Fruit fly (Drosophila melanogaster) whole organism, wandering third instar larva: Measurements from ENCODE around the gene IP3K2.

ENCODE experiments used
- dl ChIP-seq, 2 experiments: fragments of 175-275, 200-275 bp in 1 of 2; fragments of 200-275 bp in 1 of 2; sonication (Bioruptor generic); optimal IDR thresholded peaks; lab custom pipeline; 2018; ENCODE audit warnings: mild to moderate bottlenecking in 2 of 2, missing biosample characterization in 2 of 2, missing genetic modification characterization in 2 of 2, moderate library complexity in 2 of 2; ENCODE audit not compliant: partially characterized antibody in 2 of 2, insufficient read depth in 1 of 2

The IP3K2 gene

DNA sequence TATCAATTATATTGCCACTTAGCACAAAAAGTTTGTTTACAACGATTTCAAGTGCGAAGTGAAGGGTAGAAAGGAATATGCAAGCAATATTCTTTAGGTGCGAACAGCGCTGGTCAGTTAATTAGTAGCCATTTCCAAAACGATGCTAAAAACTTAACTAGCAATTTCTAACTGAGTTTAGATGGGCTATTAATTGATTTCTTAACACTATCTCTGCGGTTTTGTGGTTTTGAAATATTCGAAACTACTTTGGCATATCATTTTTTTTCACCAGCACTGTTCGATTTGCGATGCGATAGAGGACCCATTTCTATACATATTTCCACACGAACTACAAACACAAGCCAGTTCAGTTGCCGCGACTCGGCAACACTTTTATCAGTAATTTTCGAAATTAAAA lies 73.1 kb downstream of the IP3K2 start (continued):
- TF ChIP-seq dl (GFP tag; optimal IDR thresholded peaks at IDR 0.05; lab: Kevin White, UChicago; ENCODE audit: insufficient read depth in 1 of 2, partially characterized antibody in 2 of 2), result no peak
